Worm (Caenorhabditis elegans): ENCODE results near the gene F46G10.4.

Gene F46G10.4

ce11 chrX:13337728-13338127, 3.9 kb downstream of the F46G10.4 start, which contains the start of gene ptr-24:
ptr-24 (plus strand) TSS chrX:13338028.
- no peak for TF ChIP-seq klf-2 (GFP tag; conservative IDR thresholded peaks at IDR 0.05)
- TF ChIP-seq ztf-23 (GFP tag; IDR thresholded peaks at IDR 0.05), result no peak
- TF ChIP-seq flt-1 (GFP tag; IDR thresholded peaks at IDR 0.05), result no peak
- TF ChIP-seq T22C8.4 (GFP tag; IDR thresholded peaks at IDR 0.05), result no peak
- no peak for TF ChIP-seq med-1 (GFP tag; optimal IDR thresholded peaks at IDR 0.05; ENCODE audit: insufficient read depth)
- TF ChIP-seq tab-1 (GFP tag; IDR thresholded peaks at IDR 0.05), result no peak
- no peak for TF ChIP-seq ref-1 (GFP tag; conservative IDR thresholded peaks at IDR 0.05)
- TF ChIP-seq cog-1 (tag; optimal IDR thresholded peaks at IDR 0.05), result no peak
- no peak for TF ChIP-seq ztf-29 (GFP tag; IDR thresholded peaks at IDR 0.05)

DNA sequence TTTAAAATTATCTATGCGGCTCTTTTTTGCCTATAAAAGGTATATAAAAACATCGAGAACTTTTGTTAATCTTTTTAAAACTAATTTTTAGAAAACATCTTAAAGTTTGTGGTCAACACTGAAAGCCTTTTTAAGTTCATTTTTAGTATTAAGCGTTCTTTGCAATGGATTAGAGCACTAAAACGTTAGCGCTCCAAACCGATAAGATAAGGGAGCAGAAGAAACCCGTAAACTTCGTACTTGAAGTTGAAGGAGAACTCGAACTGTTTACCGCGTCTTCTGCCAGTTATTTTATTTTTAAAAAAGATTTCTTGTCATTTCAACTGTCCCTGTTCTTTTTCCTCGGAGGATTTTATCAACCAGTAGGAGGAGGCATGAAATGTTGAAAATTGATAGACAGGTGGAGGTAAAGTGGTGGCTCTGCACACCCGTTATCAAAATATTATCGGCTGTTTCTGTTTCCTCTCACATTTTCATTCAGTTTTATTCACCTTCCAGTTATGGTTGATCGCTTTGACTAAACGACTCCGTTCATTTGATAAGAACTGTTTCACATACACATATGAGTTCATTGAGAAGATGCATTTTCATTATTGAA, 5.3 kb downstream of the F46G10.4 start:
- TF ChIP-seq klf-2 (GFP tag; conservative IDR thresholded peaks at IDR 0.05) (no peak), tab-1 (GFP tag; IDR thresholded peaks at IDR 0.05) (no peak)

- TF ChIP-seq med-1 (GFP tag; optimal IDR thresholded peaks at IDR 0.05; ENCODE audit: insufficient read depth) (no peak), ref-1 (GFP tag; conservative IDR thresholded peaks at IDR 0.05) (no peak), ztf-29 (GFP tag; IDR thresholded peaks at IDR 0.05) (no peak), flt-1 (GFP tag; IDR thresholded peaks at IDR 0.05) (no peak), tab-1 (GFP tag; IDR thresholded peaks at IDR 0.05) (no peak), ztf-23 (GFP tag; IDR thresholded peaks at IDR 0.05) (no peak), T22C8.4 (GFP tag; IDR thresholded peaks at IDR 0.05) (no peak), klf-2 (GFP tag; conservative IDR thresholded peaks at IDR 0.05) (no peak), cog-1 (tag; optimal IDR thresholded peaks at IDR 0.05) (no peak)
Measured at ce11 chrX:13340970-13341369, 7.1 kb downstream of the F46G10.4 start.

ce11 chrX:13341853-13342252, 8.0 kb downstream of the F46G10.4 start:
- TF ChIP-seq tab-1 (GFP tag; IDR thresholded peaks at IDR 0.05) (no peak), ztf-23 (GFP tag; IDR thresholded peaks at IDR 0.05) (no peak), med-1 (GFP tag; optimal IDR thresholded peaks at IDR 0.05; ENCODE audit: insufficient read depth) (no peak), ref-1 (GFP tag; conservative IDR thresholded peaks at IDR 0.05) (no peak), T22C8.4 (GFP tag; IDR thresholded peaks at IDR 0.05) (no peak), flt-1 (GFP tag; IDR thresholded peaks at IDR 0.05) (no peak), klf-2 (GFP tag; conservative IDR thresholded peaks at IDR 0.05) (no peak), ztf-29 (GFP tag; IDR thresholded peaks at IDR 0.05) (no peak), cog-1 (tag; optimal IDR thresholded peaks at IDR 0.05) (no peak)

DNA sequence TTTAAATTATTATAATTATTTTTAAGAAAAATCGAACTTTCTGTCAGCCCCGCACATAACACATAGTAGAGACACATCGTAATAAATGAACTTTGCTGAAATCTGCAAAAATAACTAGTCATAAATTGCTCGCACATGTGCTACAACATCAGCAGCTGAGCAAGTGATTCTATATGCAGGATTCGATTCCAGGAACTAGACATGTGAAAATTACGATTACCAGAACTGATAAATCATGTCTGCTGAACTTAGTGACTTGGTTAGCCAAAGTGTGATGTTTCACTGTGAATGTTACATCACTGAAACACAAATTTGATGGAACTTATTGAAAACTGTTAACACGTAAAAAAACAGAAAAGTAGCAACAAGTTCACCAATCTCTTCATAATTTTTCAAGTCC, 13.4 kb downstream of the F46G10.4 start:
- TF ChIP-seq cog-1 (tag; optimal IDR thresholded peaks at IDR 0.05) (no peak), ztf-29 (GFP tag; IDR thresholded peaks at IDR 0.05) (no peak), flt-1 (GFP tag; IDR thresholded peaks at IDR 0.05) (no peak), tab-1 (GFP tag; IDR thresholded peaks at IDR 0.05) (no peak), med-1 (GFP tag; optimal IDR thresholded peaks at IDR 0.05; ENCODE audit: insufficient read depth) (no peak), ztf-23 (GFP tag; IDR thresholded peaks at IDR 0.05) (no peak), T22C8.4 (GFP tag; IDR thresholded peaks at IDR 0.05) (no peak), ref-1 (GFP tag; conservative IDR thresholded peaks at IDR 0.05) (no peak), klf-2 (GFP tag; conservative IDR thresholded peaks at IDR 0.05) (no peak)

DNA sequence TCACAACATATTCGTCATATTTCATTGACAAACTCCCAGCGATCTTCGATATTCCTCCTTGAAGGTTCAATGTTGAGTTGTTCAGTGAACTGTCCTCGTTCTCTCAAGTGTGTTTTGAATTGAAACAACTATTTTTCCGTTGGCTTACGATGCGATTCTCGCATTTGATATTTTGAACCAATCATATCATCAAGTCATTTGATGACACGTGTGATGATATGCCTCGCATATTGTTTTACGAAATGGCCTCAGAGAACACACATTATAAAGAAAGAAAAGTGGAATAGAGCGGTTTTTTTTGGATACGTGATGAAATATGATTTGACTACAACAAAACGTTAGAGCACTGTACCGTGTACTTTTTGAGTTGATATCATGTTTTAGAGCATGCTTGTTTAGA, 14.6 kb downstream of the F46G10.4 start:
- TF ChIP-seq med-1 (GFP tag; optimal IDR thresholded peaks at IDR 0.05; ENCODE audit: insufficient read depth), result no peak
- no peak for TF ChIP-seq flt-1 (GFP tag; IDR thresholded peaks at IDR 0.05)
- TF ChIP-seq cog-1 (tag; optimal IDR thresholded peaks at IDR 0.05), result no peak
- no peak for TF ChIP-seq ztf-29 (GFP tag; IDR thresholded peaks at IDR 0.05)
- TF ChIP-seq tab-1 (GFP tag; IDR thresholded peaks at IDR 0.05), result no peak
- no peak for TF ChIP-seq ref-1 (GFP tag; conservative IDR thresholded peaks at IDR 0.05)
- TF ChIP-seq ztf-23 (GFP tag; IDR thresholded peaks at IDR 0.05), result no peak
- no peak for TF ChIP-seq klf-2 (GFP tag; conservative IDR thresholded peaks at IDR 0.05)
- TF ChIP-seq T22C8.4 (GFP tag; IDR thresholded peaks at IDR 0.05), result no peak

- TF ChIP-seq tab-1 (GFP tag; IDR thresholded peaks at IDR 0.05), result no peak
- TF ChIP-seq med-1 (GFP tag; optimal IDR thresholded peaks at IDR 0.05; ENCODE audit: insufficient read depth), result no peak
Measured at ce11 chrX:13349230-13350122, 15.6 kb downstream of the F46G10.4 start.

ce11 chrX:13350123-13350798, 16.4 kb downstream of the F46G10.4 start:
- TF ChIP-seq med-1 (GFP tag; optimal IDR thresholded peaks at IDR 0.05; ENCODE audit: insufficient read depth) (no peak), cog-1 (tag; optimal IDR thresholded peaks at IDR 0.05) (no peak), klf-2 (GFP tag; conservative IDR thresholded peaks at IDR 0.05) (no peak), tab-1 (GFP tag; IDR thresholded peaks at IDR 0.05) (no peak), ref-1 (GFP tag; conservative IDR thresholded peaks at IDR 0.05) (no peak), flt-1 (GFP tag; IDR thresholded peaks at IDR 0.05) (no peak), ztf-23 (GFP tag; IDR thresholded peaks at IDR 0.05) (no peak), ztf-29 (GFP tag; IDR thresholded peaks at IDR 0.05) (no peak), T22C8.4 (GFP tag; IDR thresholded peaks at IDR 0.05) (no peak)
